Worm (Caenorhabditis elegans): ENCODE results near the gene F31B12.4.

The F31B12.4 gene

DNA sequence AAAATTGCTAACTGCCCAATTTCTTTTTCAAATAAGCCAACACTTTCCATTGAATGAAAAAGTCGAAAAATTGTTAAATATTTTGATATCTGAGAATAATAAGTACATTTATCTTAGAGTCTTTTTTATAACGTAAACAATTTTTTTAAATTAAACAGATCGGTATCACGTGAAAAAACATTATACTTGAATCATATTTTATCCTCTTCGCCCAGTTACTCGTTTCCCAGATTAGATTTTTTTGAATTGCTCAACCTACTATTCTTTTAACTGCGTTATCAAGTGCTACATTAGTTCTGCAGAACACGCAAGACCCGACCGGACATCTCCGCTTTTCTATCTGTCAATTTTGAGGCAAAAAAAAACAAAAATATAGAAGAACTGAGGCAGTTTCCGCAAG is at the start of gene F31B12.4:
Gene F31B12.4 (plus strand): TSS at position 301 of the 400 bp plus-strand sequence.
- no peak for TF ChIP-seq skn-1 (tag; optimal IDR thresholded peaks at IDR 0.05)
- TF ChIP-seq fos-1 (tag; optimal IDR thresholded peaks at IDR 0.05): no peak
- no peak for TF ChIP-seq nhr-237 (tag; optimal IDR thresholded peaks at IDR 0.05)
- TF ChIP-seq ceh-16 (tag; optimal IDR thresholded peaks at IDR 0.05): no peak
- TF ChIP-seq ZK546.5 (tag; optimal IDR thresholded peaks at IDR 0.05): no peak
- TF ChIP-seq unc-39 (tag; optimal IDR thresholded peaks at IDR 0.05): no peak
- TF ChIP-seq pqm-1 (tag; optimal IDR thresholded peaks at IDR 0.05): no peak
- no peak for TF ChIP-seq sea-2 (GFP tag; optimal IDR thresholded peaks at IDR 0.05)
- TF ChIP-seq fkh-10 (GFP tag; optimal IDR thresholded peaks at IDR 0.05): no peak

DNA sequence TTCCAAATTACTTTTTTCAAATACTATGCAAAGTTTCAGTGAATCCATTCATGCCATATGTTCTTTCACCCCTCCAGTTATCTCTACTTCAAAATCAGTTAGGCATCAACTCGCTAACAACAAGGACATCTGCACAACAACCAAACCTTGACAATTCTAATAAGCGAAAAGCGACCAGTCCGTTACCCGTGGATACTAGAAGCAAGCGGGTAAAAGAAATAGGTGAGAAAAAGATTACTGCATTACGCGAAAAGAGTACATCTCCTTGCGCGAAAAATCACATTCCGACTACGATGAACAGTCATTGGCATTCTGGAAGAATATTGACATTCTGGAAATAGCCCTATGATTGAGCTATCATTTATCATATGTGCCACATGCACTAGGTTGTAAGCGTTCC is 48.4 kb upstream of the F31B12.4 start:
- TF ChIP-seq egl-27 (tag; optimal IDR thresholded peaks at IDR 0.05): no peak
- peak; percentile 26 for TF ChIP-seq nhr-23 (tag; optimal IDR thresholded peaks at IDR 0.05)
- peak; percentile 14 for TF ChIP-seq nhr-43 (tag; optimal IDR thresholded peaks at IDR 0.05; ENCODE audit: poor library complexity, severe bottlenecking)

DNA sequence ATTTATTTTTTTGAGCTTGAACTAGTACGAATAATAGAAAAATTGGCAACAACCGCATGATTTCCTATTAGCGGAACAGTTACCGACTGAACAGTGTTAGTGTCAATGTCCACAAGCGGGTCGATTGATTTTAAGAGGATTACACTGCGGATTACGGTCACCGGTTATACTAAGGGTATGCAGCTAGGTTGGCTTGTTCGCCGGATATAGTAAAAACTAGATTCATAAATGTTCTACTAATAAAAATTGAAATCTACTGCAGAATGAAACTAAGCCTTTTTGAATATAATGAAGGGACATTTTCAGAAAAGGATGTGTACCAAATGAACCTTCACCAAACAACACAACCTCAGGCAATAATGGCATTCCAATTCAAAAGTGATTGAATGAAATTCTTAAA is 46.9 kb upstream of the F31B12.4 start, which contains the start of gene R07A4.4:
Gene R07A4.4 (minus strand): TSS at position 101 of the 400 bp plus-strand sequence.
- TF ChIP-seq ZK546.5 (tag; optimal IDR thresholded peaks at IDR 0.05) (no peak), nhr-11 (tag; optimal IDR thresholded peaks at IDR 0.05) (no peak)

- TF ChIP-seq ceh-28 (tag; optimal IDR thresholded peaks at IDR 0.05): no peak
- TF ChIP-seq unc-39 (tag; optimal IDR thresholded peaks at IDR 0.05): no peak
- no peak for TF ChIP-seq lsy-12 (tag; optimal IDR thresholded peaks at IDR 0.05)
- TF ChIP-seq nhr-25 (tag; optimal IDR thresholded peaks at IDR 0.05): no peak
- no peak for TF ChIP-seq jun-1 (tag; optimal IDR thresholded peaks at IDR 0.05)
- TF ChIP-seq aly-2 (tag; optimal IDR thresholded peaks at IDR 0.05): no peak
- TF ChIP-seq pha-4 (tag; optimal IDR thresholded peaks at IDR 0.05): no peak
- TF ChIP-seq egl-5 (tag; optimal IDR thresholded peaks at IDR 0.05): no peak
- no peak for TF ChIP-seq mdl-1 (tag; optimal IDR thresholded peaks at IDR 0.05)
These were observed 46.1 kb upstream of the F31B12.4 start for ce11 chrX:10758453-10758852.

- no peak for TF ChIP-seq nhr-237 (tag; optimal IDR thresholded peaks at IDR 0.05)
- no peak for TF ChIP-seq ceh-9 (tag; optimal IDR thresholded peaks at IDR 0.05)
- TF ChIP-seq elt-2 (tag; optimal IDR thresholded peaks at IDR 0.05): peak; percentile 54
- TF ChIP-seq nhr-23 (tag; optimal IDR thresholded peaks at IDR 0.05): no peak
- TF ChIP-seq lin-15B (tag; optimal IDR thresholded peaks at IDR 0.05): no peak
These were observed 43.6 kb upstream of the F31B12.4 start for ce11 chrX:10760958-10761357.

- TF ChIP-seq skn-1 (tag; optimal IDR thresholded peaks at IDR 0.05) (no peak), mml-1 (tag; optimal IDR thresholded peaks at IDR 0.05) (no peak), daf-12 (tag; optimal IDR thresholded peaks at IDR 0.05) (no peak), pqm-1 (tag; optimal IDR thresholded peaks at IDR 0.05) (no peak), snpc-4 (tag; optimal IDR thresholded peaks at IDR 0.05) (no peak), nhr-76 (tag; optimal IDR thresholded peaks at IDR 0.05) (no peak), mdl-1 (tag; optimal IDR thresholded peaks at IDR 0.05) (no peak)
These were observed 41.2 kb upstream of the F31B12.4 start for ce11 chrX:10763383-10763782.

ce11 chrX:10766123-10766622 is 38.4 kb upstream of the F31B12.4 start:
- TF ChIP-seq nhr-12 (tag; optimal IDR thresholded peaks at IDR 0.05) (no peak), nhr-25 (tag; optimal IDR thresholded peaks at IDR 0.05) (peak; percentile 95), elt-1 (tag; optimal IDR thresholded peaks at IDR 0.05) (peak; percentile 95), zag-1 (tag; optimal IDR thresholded peaks at IDR 0.05) (peak; percentile 92), nhr-11 (tag; optimal IDR thresholded peaks at IDR 0.05) (peak; percentile 89), unc-39 (tag; optimal IDR thresholded peaks at IDR 0.05) (peak; percentile 59), lin-15B (tag; optimal IDR thresholded peaks at IDR 0.05) (peak; percentile 56), fkh-10 (GFP tag; optimal IDR thresholded peaks at IDR 0.05) (peak; percentile 99), unc-62 (GFP tag; optimal IDR thresholded peaks at IDR 0.05) (peak; percentile 99), ztf-4 (tag; optimal IDR thresholded peaks at IDR 0.05) (peak; percentile 35), fos-1 (tag; optimal IDR thresholded peaks at IDR 0.05) (peak; percentile 74), egl-5 (tag; optimal IDR thresholded peaks at IDR 0.05) (peak; percentile 97), ztf-11 (tag; optimal IDR thresholded peaks at IDR 0.05) (no peak), mml-1 (tag; optimal IDR thresholded peaks at IDR 0.05) (no peak), nfya-1 (tag; optimal IDR thresholded peaks at IDR 0.05; ENCODE audit: insufficient read depth) (peak; percentile 97), fkh-2 (tag; optimal IDR thresholded peaks at IDR 0.05) (no peak), eor-1 (tag; optimal IDR thresholded peaks at IDR 0.05) (peak in 1 of 2 experiments; percentile 54), daf-12 (tag; optimal IDR thresholded peaks at IDR 0.05) (peak; percentile 74), ZK546.5 (tag; optimal IDR thresholded peaks at IDR 0.05) (no peak), aly-2 (tag; optimal IDR thresholded peaks at IDR 0.05) (no peak), lsy-12 (tag; optimal IDR thresholded peaks at IDR 0.05) (peak; percentile 85), pha-4 (tag; optimal IDR thresholded peaks at IDR 0.05) (peak; percentile 98), pqm-1 (tag; optimal IDR thresholded peaks at IDR 0.05) (peak; percentile 92), egl-27 (tag; optimal IDR thresholded peaks at IDR 0.05) (peak; percentile 92), nhr-43 (tag; optimal IDR thresholded peaks at IDR 0.05; ENCODE audit: poor library complexity, severe bottlenecking) (peak; percentile 85), ceh-16 (tag; optimal IDR thresholded peaks at IDR 0.05) (peak; percentile 59), ceh-82 (tag; optimal IDR thresholded peaks at IDR 0.05) (peak; percentile 76)

Measured in whole organism, L3 larva.